Fruit fly (Drosophila melanogaster) whole organism, embryonic: ENCODE results near the gene Rbcn-3B.

Experiments
- Abd-B ChIP-seq: fragments of 200-800 bp; sonication (Bioruptor generic); optimal IDR thresholded peaks from 2 replicates; lab custom pipeline; 2018; ENCODE audit warnings: missing biosample characterization, mild to moderate bottlenecking, missing genetic modification characterization, moderate library complexity
- Ada2b ChIP-seq: fragments of 200-800 bp; sonication (Bioruptor generic); IDR thresholded peaks from 2 replicates; pipeline ENCODE4 v1.3.6; 2022; ENCODE audit warnings: missing biosample characterization, missing genetic modification characterization
- B-H2 ChIP-seq: fragments of 200-800 bp; sonication (Bioruptor generic); optimal IDR thresholded peaks from 2 replicates; lab custom pipeline; 2018; ENCODE audit warnings: missing biosample characterization, mild to moderate bottlenecking, missing genetic modification characterization
- CG10274 ChIP-seq: fragments of 200-800 bp; sonication (Bioruptor generic); optimal IDR thresholded peaks from 3 replicates; lab custom pipeline; 2017; ENCODE audit warnings: missing biosample characterization, mild to moderate bottlenecking, missing genetic modification characterization
- CG13424 ChIP-seq: fragments of 200-800 bp; sonication (Bioruptor generic); optimal IDR thresholded peaks from 2 replicates; lab custom pipeline; 2019; ENCODE audit warnings: missing biosample characterization, mild to moderate bottlenecking, missing genetic modification characterization, moderate library complexity
- CG13624 ChIP-seq: fragments of 200-800 bp; sonication (Bioruptor generic); optimal IDR thresholded peaks from 2 replicates; lab custom pipeline; 2016; ENCODE audit warnings: missing biosample characterization, missing genetic modification characterization
- CG1603 ChIP-seq: fragments of 200-800 bp; sonication (Bioruptor generic); optimal IDR thresholded peaks from 2 replicates; lab custom pipeline; 2019; ENCODE audit warnings: missing biosample characterization, mild to moderate bottlenecking, missing genetic modification characterization, moderate library complexity
- CG16813 ChIP-seq: fragments of 200-800 bp; sonication (Bioruptor generic); IDR thresholded peaks from 3 replicates; pipeline ENCODE4 v1.3.6; 2022; ENCODE audit warnings: missing biosample characterization, missing genetic modification characterization; ENCODE audit not compliant: partially characterized antibody
- CG16863 ChIP-seq: fragments of 200-800 bp; sonication (Bioruptor generic); optimal IDR thresholded peaks from 3 replicates; lab custom pipeline; 2016; ENCODE audit warnings: missing biosample characterization, missing genetic modification characterization
- CG17361 ChIP-seq: fragments of 200-800 bp; sonication (Bioruptor generic); IDR thresholded peaks from 3 replicates; pipeline ENCODE4 v1.3.6; 2022; ENCODE audit warnings: missing biosample characterization, missing genetic modification characterization
- CG18262 ChIP-seq: fragments of 200-800 bp; optimal IDR thresholded peaks from 3 replicates; lab custom pipeline; 2019; ENCODE audit warnings: missing biosample characterization, mild to moderate bottlenecking, missing genetic modification characterization, moderate library complexity
- CG31365 ChIP-seq: fragments of 200-800 bp; sonication (Bioruptor generic); optimal IDR thresholded peaks from 2 replicates; lab custom pipeline; 2018; ENCODE audit warnings: missing biosample characterization, mild to moderate bottlenecking, missing genetic modification characterization
- CG31441 ChIP-seq: fragments of 200-800 bp; sonication (Bioruptor generic); IDR thresholded peaks from 2 replicates; pipeline ENCODE4 v1.3.6; 2022; ENCODE audit warnings: missing biosample characterization, missing genetic modification characterization
- CG4820 ChIP-seq: fragments of 200-800 bp; sonication (Bioruptor generic); optimal IDR thresholded peaks from 3 replicates; lab custom pipeline; 2016; ENCODE audit warnings: missing biosample characterization, missing genetic modification characterization
- CG7839 ChIP-seq: fragments of 200-800 bp; sonication (Bioruptor generic); optimal IDR thresholded peaks from 3 replicates; lab custom pipeline; 2018; ENCODE audit warnings: missing biosample characterization, mild to moderate bottlenecking, missing genetic modification characterization, moderate library complexity
- CG8359 ChIP-seq: fragments of 200-800 bp; sonication (Bioruptor generic); optimal IDR thresholded peaks from 2 replicates; lab custom pipeline; 2017; ENCODE audit warnings: missing biosample characterization, mild to moderate bottlenecking, missing genetic modification characterization, borderline replicate concordance
- CG9817 ChIP-seq: fragments of 200-800 bp; sonication (Bioruptor generic); optimal IDR thresholded peaks from 2 replicates; lab custom pipeline; 2018; ENCODE audit warnings: missing biosample characterization, mild to moderate bottlenecking, missing genetic modification characterization, moderate library complexity
- CoRest ChIP-seq: fragments of 200-800 bp; sonication (Bioruptor generic); optimal IDR thresholded peaks from 3 replicates; lab custom pipeline; 2018; ENCODE audit warnings: missing biosample characterization, mild to moderate bottlenecking, missing genetic modification characterization, moderate library complexity
- Dip2 ChIP-seq: fragments of 200-800 bp; sonication (Bioruptor generic); IDR thresholded peaks from 2 replicates; pipeline ENCODE4 v1.3.6; 2022; ENCODE audit warnings: missing biosample characterization, missing genetic modification characterization
- Fer1 ChIP-seq: fragments of 200-800 bp; sonication (Bioruptor generic); optimal IDR thresholded peaks from 2 replicates; lab custom pipeline; 2017; ENCODE audit warnings: missing biosample characterization, mild to moderate bottlenecking, missing genetic modification characterization
- Gsc ChIP-seq: fragments of 200-800 bp; sonication (Bioruptor generic); IDR thresholded peaks from 2 replicates; pipeline ENCODE4 v1.3.6; 2022; ENCODE audit warnings: missing biosample characterization, missing genetic modification characterization
- H15 ChIP-seq: fragments of 200-800 bp; sonication (Bioruptor generic); IDR thresholded peaks from 3 replicates; pipeline ENCODE4 v1.3.6; 2022; ENCODE audit warnings: missing biosample characterization, missing genetic modification characterization
- Lhr ChIP-seq: fragments of 200-800 bp; sonication (Bioruptor generic); optimal IDR thresholded peaks from 3 replicates; lab custom pipeline; 2017; ENCODE audit warnings: mild to moderate bottlenecking, missing biosample characterization, missing genetic modification reagents, missing genetic modification characterization
- MBD-R2 ChIP-seq: fragments of 200-800 bp; sonication (Bioruptor generic); IDR thresholded peaks from 2 replicates; pipeline ENCODE4 v1.3.6; 2022; ENCODE audit warnings: missing biosample characterization, missing genetic modification characterization
- Med ChIP-seq: fragments of 200-800 bp; sonication (Bioruptor generic); peaks from one replicate; lab custom pipeline; 2016; ENCODE audit warnings: missing biosample characterization, missing genetic modification characterization, mild to moderate bottlenecking, inconsistent platforms, moderate library complexity
- Nf-YC ChIP-seq: fragments of 200-800 bp; optimal IDR thresholded peaks from 3 replicates; lab custom pipeline; 2019; ENCODE audit warnings: missing biosample characterization, mild to moderate bottlenecking, missing genetic modification characterization, moderate library complexity
- Opbp ChIP-seq: fragments of 200-800 bp; sonication (Bioruptor generic); IDR thresholded peaks from 3 replicates; pipeline ENCODE4 v1.3.6; 2022; ENCODE audit warnings: missing biosample characterization, missing genetic modification characterization; ENCODE audit not compliant: partially characterized antibody
- Spps ChIP-seq: fragments of 200-800 bp; sonication (Bioruptor generic); optimal IDR thresholded peaks from 2 replicates; lab custom pipeline; 2018; ENCODE audit warnings: missing biosample characterization, mild to moderate bottlenecking, missing genetic modification characterization
- Sry-δ ChIP-seq: fragments of 200-800 bp; sonication (Bioruptor generic); optimal IDR thresholded peaks from 2 replicates; lab custom pipeline; 2016; ENCODE audit warnings: missing biosample characterization, missing genetic modification characterization
- Xrp1 ChIP-seq: fragments of 200-800 bp; sonication (Bioruptor generic); IDR thresholded peaks from 2 replicates; pipeline ENCODE4 v1.3.6; 2022; ENCODE audit warnings: missing biosample characterization, missing genetic modification characterization
- bbx ChIP-seq: fragments of 200-800 bp; sonication (Bioruptor generic); IDR thresholded peaks from 2 replicates; pipeline ENCODE4 v1.3.6; 2022; ENCODE audit warnings: missing biosample characterization, missing genetic modification characterization; ENCODE audit not compliant: partially characterized antibody
- danr ChIP-seq: fragments of 200-800 bp; sonication (Bioruptor generic); IDR thresholded peaks from 2 replicates; pipeline ENCODE4 v1.3.6; 2022; ENCODE audit warnings: missing biosample characterization, missing genetic modification characterization
- dm ChIP-seq: fragments of 200-800 bp; sonication (Bioruptor generic); optimal IDR thresholded peaks from 3 replicates; lab custom pipeline; 2016; ENCODE audit warnings: missing biosample characterization, missing genetic modification characterization
- esg ChIP-seq: fragments of 200-800 bp; sonication (Bioruptor generic); conservative IDR thresholded peaks from 2 replicates; pipeline ENCODE4 v1.3.6; 2022; ENCODE audit warnings: missing biosample characterization, missing genetic modification characterization
- fu2 ChIP-seq: fragments of 200-800 bp; sonication (Bioruptor generic); optimal IDR thresholded peaks from 2 replicates; lab custom pipeline; 2016; ENCODE audit warnings: missing biosample characterization, missing genetic modification characterization
- gro ChIP-seq: fragments of 200-800 bp; sonication (Bioruptor generic); optimal IDR thresholded peaks from 2 replicates; lab custom pipeline; 2016; ENCODE audit warnings: missing biosample characterization, missing genetic modification characterization
- gt ChIP-seq: fragments of 200-800 bp; sonication (Bioruptor generic); IDR thresholded peaks from 2 replicates; pipeline ENCODE4 v1.3.6; 2022; ENCODE audit warnings: missing biosample characterization, missing genetic modification characterization
- ind ChIP-seq: fragments of 200-800 bp; sonication (Bioruptor generic); optimal IDR thresholded peaks from 3 replicates; lab custom pipeline; 2016; ENCODE audit warnings: missing biosample characterization, missing genetic modification characterization
- jumu ChIP-seq: fragments of 200-800 bp; sonication (Bioruptor generic); optimal IDR thresholded peaks from 3 replicates; lab custom pipeline; 2016; ENCODE audit warnings: missing biosample characterization, missing genetic modification characterization
- lmd ChIP-seq: fragments of 200-800 bp; sonication (Bioruptor generic); IDR thresholded peaks from 2 replicates; pipeline ENCODE4 v1.3.6; 2022; ENCODE audit warnings: missing biosample characterization, missing genetic modification characterization
- pb ChIP-seq: fragments of 200-800 bp; sonication (Bioruptor generic); optimal IDR thresholded peaks from 3 replicates; lab custom pipeline; 2016; ENCODE audit warnings: missing biosample characterization, missing genetic modification characterization
- peb ChIP-seq: fragments of 200-800 bp; sonication (Bioruptor generic); IDR thresholded peaks from 2 replicates; pipeline ENCODE4 v1.3.6; 2022; ENCODE audit warnings: missing biosample characterization, missing genetic modification characterization
- pho ChIP-seq: fragments of 200-800 bp; sonication (Bioruptor generic); optimal IDR thresholded peaks from 2 replicates; lab custom pipeline; 2016; ENCODE audit warnings: missing biosample characterization, missing genetic modification characterization
- pros ChIP-seq: fragments of 200-800 bp; sonication (Bioruptor generic); optimal IDR thresholded peaks from 3 replicates; lab custom pipeline; 2019; ENCODE audit warnings: missing biosample characterization, mild to moderate bottlenecking, missing genetic modification characterization, moderate library complexity
- rib ChIP-seq: fragments of 200-800 bp; sonication (Bioruptor generic); IDR thresholded peaks from 2 replicates; pipeline ENCODE4 v1.3.6; 2022; ENCODE audit warnings: missing biosample characterization, missing genetic modification characterization
- slp2 ChIP-seq: fragments of 200-800 bp; sonication (Bioruptor generic); optimal IDR thresholded peaks from 2 replicates; lab custom pipeline; 2016; ENCODE audit warnings: missing biosample characterization, missing genetic modification characterization
- stwl ChIP-seq: fragments of 200-800 bp; sonication (Bioruptor generic); optimal IDR thresholded peaks from 3 replicates; lab custom pipeline; 2018; ENCODE audit warnings: missing biosample characterization, mild to moderate bottlenecking, missing genetic modification characterization, moderate library complexity
- ttk ChIP-seq: fragments of 200-800 bp; sonication (Bioruptor generic); IDR thresholded peaks from 2 replicates; pipeline ENCODE4 v2.1.2; 2022; ENCODE audit warnings: missing biosample characterization, missing genetic modification characterization
- tx ChIP-seq: fragments of 200-800 bp; sonication (Bioruptor generic); optimal IDR thresholded peaks from 2 replicates; lab custom pipeline; 2016; ENCODE audit warnings: missing biosample characterization, missing genetic modification characterization
- zen2 ChIP-seq: fragments of 200-800 bp; sonication (Bioruptor generic); IDR thresholded peaks from 3 replicates; pipeline ENCODE4 v1.3.6; 2022; ENCODE audit warnings: missing biosample characterization, missing genetic modification characterization; ENCODE audit not compliant: partially characterized antibody

Rbcn-3B gene

dm6 chrX:1877107-1877736 lies 31.5 kb upstream of the Rbcn-3B start, which contains the start of the genes CG14817 and CG14805 (continued):
- TF ChIP-seq jumu (GFP tag; lab: Kevin White, UChicago) (no peak), CoRest (tag; lab: Kevin White, UChicago) (peak; percentile 43), pho (GFP tag; lab: Kevin White, UChicago) (no peak), CG7839 (tag; lab: Kevin White, UChicago) (peak; percentile 66), tx (GFP tag; lab: Kevin White, UChicago) (no peak), Opbp (peak; percentile 70), CG18262 (tag; lab: Kevin White, UChicago) (peak; percentile 58), CG8359 (GFP tag; lab: Kevin White, UChicago) (peak; percentile 31), CG9817 (tag; lab: Kevin White, UChicago) (peak; percentile 54), Abd-B (GFP tag; lab: Kevin White, UChicago) (no peak), gro (GFP tag; lab: Kevin White, UChicago) (no peak), CG1603 (tag; lab: Kevin White, UChicago) (no peak), CG31441 (peak; percentile 75), pb (GFP tag; lab: Kevin White, UChicago) (peak; percentile 2), CG16863 (GFP tag; lab: Kevin White, UChicago) (no peak), Nf-YC (tag; lab: Kevin White, UChicago) (peak; percentile 67), esg (GFP tag; lab: Robert Waterston, UW) (no peak), slp2 (GFP tag; lab: Kevin White, UChicago) (peak; percentile 12), CG13424 (tag; lab: Kevin White, UChicago) (peak; percentile 47), MBD-R2 (peak; percentile 75), gt (GFP tag; lab: Robert Waterston, UW) (no peak), fu2 (GFP tag; lab: Kevin White, UChicago) (peak; percentile 13), Spps (tag; lab: Kevin White, UChicago) (peak; percentile 56), zen2 (no peak), Lhr (GFP tag; lab: Kevin White, UChicago) (peak; percentile 50), bbx (GFP tag; lab: Robert Waterston, UW) (peak; percentile 61), rib (no peak), Xrp1 (GFP tag; lab: Robert Waterston, UW) (0 out of 2 replicates have a peak, but pooled peaks have one; percentile 9), CG31365 (peak; percentile 76), ind (GFP tag; lab: Kevin White, UChicago) (no peak), dm (peak; percentile 38), Med (GFP tag; lab: Kevin White, UChicago) (peak; percentile 95), lmd (GFP tag; lab: Robert Waterston, UW) (peak; percentile 17; the same call in 1 of the 2 replicates), CG13624 (peak; percentile 30), B-H2 (GFP tag; lab: Kevin White, UChicago) (peak; percentile 91), ttk (GFP tag; lab: Robert Waterston, UW) (no peak), Fer1 (GFP tag; lab: Kevin White, UChicago) (peak; percentile 93), Ada2b (GFP tag; lab: Robert Waterston, UW) (peak; percentile 24; the same call in 1 of the 2 replicates), CG16813 (peak; percentile 58), pros (GFP tag; lab: Kevin White, UChicago) (no peak), Gsc (no peak), CG4820 (no peak), stwl (tag; lab: Kevin White, UChicago) (peak; percentile 46), Dip2 (GFP tag; lab: Robert Waterston, UW) (no peak), Sry-δ (GFP tag; lab: Kevin White, UChicago) (peak; percentile 48), H15 (no peak), danr (no peak), peb (no peak), CG17361 (peak; percentile 67; the same call in 2 of the 3 replicates), CG10274 (GFP tag; lab: Kevin White, UChicago) (peak; percentile 54)
